Worm (Caenorhabditis elegans): ENCODE data around the gene frpr-16.

- TF ChIP-seq unc-39 (tag; optimal IDR thresholded peaks at IDR 0.05) (no peak), R02D3.7 (tag; optimal IDR thresholded peaks at IDR 0.05) (no peak), egl-27 (tag; optimal IDR thresholded peaks at IDR 0.05) (no peak), alr-1 (tag; optimal IDR thresholded peaks at IDR 0.05) (no peak), ZK546.5 (tag; optimal IDR thresholded peaks at IDR 0.05) (no peak), zag-1 (tag; optimal IDR thresholded peaks at IDR 0.05) (no peak), nhr-129 (tag; optimal IDR thresholded peaks at IDR 0.05) (peak; percentile 80), lin-39 (tag; optimal IDR thresholded peaks at IDR 0.05) (no peak)
Observed at ce11 chrII:6028594-6029141, 2.3 kb downstream of the frpr-16 start.
